Worm (Caenorhabditis elegans) whole organism, young adult: Measurements from ENCODE around the gene sri-67.

ENCODE experiments used
- F39B2.1 ChIP-seq: fragments of 200-800 bp; sonication (Bioruptor generic); IDR thresholded peaks from 2 replicates; pipeline ENCODE4 v1.3.6; 2022; ENCODE audit warnings: missing genetic modification reagents, missing genetic modification characterization, missing compliant biosample characterization
- T26A5.8 ChIP-seq: sonication (generic microtip); optimal IDR thresholded peaks from 2 replicates; lab custom pipeline; 2016; ENCODE audit warnings: missing genetic modification characterization, missing compliant biosample characterization
- Y79H2A.3 ChIP-seq: fragments of 200-800 bp; sonication (Bioruptor generic); conservative IDR thresholded peaks from 2 replicates; pipeline ENCODE4 v1.3.6; 2022; ENCODE audit warnings: missing genetic modification reagents, missing genetic modification characterization, missing compliant biosample characterization
- athp-1 ChIP-seq: sonication (generic microtip); optimal IDR thresholded peaks from 2 replicates; lab custom pipeline; 2017; ENCODE audit warnings: mild to moderate bottlenecking, missing genetic modification characterization, missing compliant biosample characterization
- cebp-2 ChIP-seq: fragments of 200-800 bp; sonication (Bioruptor generic); IDR thresholded peaks from 2 replicates; pipeline ENCODE4 v1.3.6; 2022; ENCODE audit warnings: missing genetic modification characterization, missing compliant biosample characterization
- dox-1 ChIP-seq: fragments of 200-800 bp; sonication (Bioruptor generic); IDR thresholded peaks from 2 replicates; pipeline ENCODE4 v1.3.6; 2022; ENCODE audit warnings: missing genetic modification reagents, missing genetic modification characterization, missing compliant biosample characterization
- dpl-1 ChIP-seq: fragments of 150-350 bp; optimal IDR thresholded peaks from 2 replicates; lab custom pipeline; 2014; ENCODE audit warnings: missing biosample characterization, missing genetic modification reagents, missing genetic modification characterization
- ekl-4 ChIP-seq: fragments of 200-800 bp; sonication (Bioruptor generic); IDR thresholded peaks from 2 replicates; pipeline ENCODE4 v1.3.6; 2022; ENCODE audit warnings: missing genetic modification reagents, missing genetic modification characterization, missing compliant biosample characterization
- hmg-1.2 ChIP-seq: fragments of 200-800 bp; sonication (Bioruptor generic); IDR thresholded peaks from 2 replicates; pipeline ENCODE4 v1.3.6; 2022; ENCODE audit warnings: missing genetic modification reagents, missing genetic modification characterization, missing compliant biosample characterization
- hsf-1 ChIP-seq: fragments of 200-800 bp; sonication (Bioruptor generic); IDR thresholded peaks from 2 replicates; pipeline ENCODE4 v1.3.6; 2022; ENCODE audit warnings: missing genetic modification reagents, missing genetic modification characterization, missing compliant biosample characterization
- lsl-1 ChIP-seq: fragments of 200-800 bp; sonication (Bioruptor generic); optimal IDR thresholded peaks from 2 replicates; lab custom pipeline; 2018; ENCODE audit warnings: mild to moderate bottlenecking, missing genetic modification characterization, moderate library complexity, missing compliant biosample characterization
- pha-4 ChIP-seq: fragments of 150-350 bp; sonication (generic microtip); optimal IDR thresholded peaks from 2 replicates; lab custom pipeline; 2014; ENCODE audit warnings: missing biosample characterization, missing genetic modification reagents, missing genetic modification characterization
- unc-130 ChIP-seq: sonication (generic microtip); optimal IDR thresholded peaks from 2 replicates; lab custom pipeline; 2016; ENCODE audit warnings: missing genetic modification reagents, missing genetic modification characterization, missing compliant biosample characterization
- unc-62 ChIP-seq: fragments of 150-350 bp; optimal IDR thresholded peaks from 2 replicates; lab custom pipeline; 2014; ENCODE audit warnings: missing biosample characterization, missing genetic modification reagents, missing genetic modification characterization

DNA sequence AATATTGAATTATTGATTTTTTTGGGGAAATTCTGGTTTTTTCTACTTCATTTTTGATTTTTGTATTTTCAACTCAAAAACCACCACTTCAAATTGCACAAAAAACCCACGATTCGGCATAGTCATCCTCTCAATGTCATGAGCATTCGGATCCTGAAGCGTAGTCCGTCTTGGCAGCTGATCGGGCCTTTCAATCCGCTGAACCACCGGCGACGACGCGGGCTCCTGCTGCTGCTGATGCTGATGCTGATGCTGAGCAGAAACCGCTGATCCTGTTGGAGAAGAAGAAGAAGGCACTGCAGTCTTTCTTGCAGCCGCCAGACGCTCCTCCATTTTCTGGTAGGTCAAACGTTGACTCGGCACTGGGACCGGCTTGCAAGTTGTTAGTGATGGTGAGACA lies 11.3 kb downstream of the sri-67 start:
- TF ChIP-seq pha-4 (tag; lab: Kevin White, UChicago) (no peak), T26A5.8 (tag; lab: Kevin White, UChicago) (no peak), F39B2.1 (GFP tag; lab: Robert Waterston, UW) (no peak), ekl-4 (GFP tag; lab: Robert Waterston, UW) (no peak), dpl-1 (GFP tag; lab: Kevin White, UChicago) (no peak), unc-130 (no peak), cebp-2 (no peak), athp-1 (tag; lab: Kevin White, UChicago) (no peak), Y79H2A.3 (GFP tag; lab: Robert Waterston, UW) (no peak), hmg-1.2 (GFP tag; lab: Robert Waterston, UW) (no peak), lsl-1 (no peak), hsf-1 (GFP tag; lab: Robert Waterston, UW) (no peak), unc-62 (GFP tag; lab: Kevin White, UChicago) (no peak), dox-1 (no peak)
